Fruit fly (Drosophila melanogaster) whole organism, embryonic: Measurements from ENCODE around the gene CG14352.
A peak's percentile ranks its signal among the peaks of the same experiment; 100 is the strongest.

ENCODE experiments used
- Adf1 ChIP-seq: fragments of 200-800 bp; sonication (Bioruptor generic); IDR thresholded peaks from 2 replicates; pipeline ENCODE4 v1.3.6; 2022; ENCODE audit warnings: missing biosample characterization, missing genetic modification characterization
- Awh ChIP-seq: fragments of 200-800 bp; sonication (Bioruptor generic); IDR thresholded peaks from 2 replicates; pipeline ENCODE4, ENCODE4 v1.3.6; 2022; ENCODE audit warnings: missing biosample characterization, missing genetic modification characterization
- CG10147 ChIP-seq: fragments of 200-800 bp; sonication (Bioruptor generic); optimal IDR thresholded peaks from 2 replicates; lab custom pipeline; 2019; ENCODE audit warnings: missing biosample characterization, mild to moderate bottlenecking, missing genetic modification characterization, moderate library complexity
- CG1024 ChIP-seq: fragments of 200-800 bp; sonication (Bioruptor generic); IDR thresholded peaks from 2 replicates; pipeline ENCODE4 v1.3.6; 2022; ENCODE audit warnings: missing biosample characterization, missing genetic modification characterization
- CG13775 ChIP-seq: fragments of 200-800 bp; sonication (Bioruptor generic); optimal IDR thresholded peaks from 3 replicates; lab custom pipeline; 2017; ENCODE audit warnings: missing biosample characterization, mild to moderate bottlenecking, missing genetic modification characterization
- CG15514 ChIP-seq: fragments of 200-800 bp; sonication (Bioruptor generic); optimal IDR thresholded peaks from 3 replicates; lab custom pipeline; 2017; ENCODE audit warnings: missing biosample characterization, missing genetic modification characterization, mild to moderate bottlenecking, moderate library complexity, missing genetic modification reagents
- CG17186 ChIP-seq: fragments of 200-800 bp; sonication (Bioruptor generic); optimal IDR thresholded peaks from 3 replicates; lab custom pipeline; 2017; ENCODE audit warnings: missing biosample characterization, missing genetic modification reagents, missing genetic modification characterization
- CG17361 ChIP-seq: fragments of 200-800 bp; sonication (Bioruptor generic); IDR thresholded peaks from 3 replicates; pipeline ENCODE4 v1.3.6; 2022; ENCODE audit warnings: missing biosample characterization, missing genetic modification characterization
- CG18262 ChIP-seq: fragments of 200-800 bp; optimal IDR thresholded peaks from 3 replicates; lab custom pipeline; 2019; ENCODE audit warnings: missing biosample characterization, mild to moderate bottlenecking, missing genetic modification characterization, moderate library complexity
- CG18599 ChIP-seq: fragments of 200-800 bp; sonication (Bioruptor generic); optimal IDR thresholded peaks from 3 replicates; lab custom pipeline; 2017; ENCODE audit warnings: missing biosample characterization, missing genetic modification characterization, mild to moderate bottlenecking, moderate library complexity, missing genetic modification reagents
- CG2202 ChIP-seq: fragments of 200-800 bp; sonication (Bioruptor generic); optimal IDR thresholded peaks from 2 replicates; lab custom pipeline; 2018; ENCODE audit warnings: missing biosample characterization, mild to moderate bottlenecking, missing genetic modification characterization
- CG2712 ChIP-seq: fragments of 200-800 bp; optimal IDR thresholded peaks from 3 replicates; lab custom pipeline; 2019; ENCODE audit warnings: missing biosample characterization, mild to moderate bottlenecking, missing genetic modification characterization, moderate library complexity
- CG2875 ChIP-seq: fragments of 200-800 bp; sonication (Bioruptor generic); optimal IDR thresholded peaks from 2 replicates; lab custom pipeline; 2017; ENCODE audit warnings: missing biosample characterization, mild to moderate bottlenecking, missing genetic modification characterization, missing genetic modification reagents
- CG30403 ChIP-seq: fragments of 200-800 bp; sonication (Bioruptor generic); optimal IDR thresholded peaks from 3 replicates; lab custom pipeline; 2016; ENCODE audit warnings: missing biosample characterization, missing genetic modification characterization
- CG3065 ChIP-seq: fragments of 200-800 bp; sonication (Bioruptor generic); optimal IDR thresholded peaks from 2 replicates; lab custom pipeline; 2016; ENCODE audit warnings: missing biosample characterization, missing genetic modification characterization
- CG31224 ChIP-seq: fragments of 200-800 bp; sonication (Bioruptor generic); IDR thresholded peaks from 2 replicates; pipeline ENCODE4 v1.3.6; 2022; ENCODE audit warnings: missing biosample characterization, missing genetic modification characterization
- CG42726 ChIP-seq: fragments of 200-800 bp; sonication (Bioruptor generic); IDR thresholded peaks from 2 replicates; pipeline ENCODE4 v1.3.6; 2022; ENCODE audit warnings: missing biosample characterization, missing genetic modification characterization; ENCODE audit not compliant: partially characterized antibody
- CG4820 ChIP-seq: fragments of 200-800 bp; sonication (Bioruptor generic); optimal IDR thresholded peaks from 3 replicates; lab custom pipeline; 2016; ENCODE audit warnings: missing biosample characterization, missing genetic modification characterization
- CG6683 ChIP-seq: fragments of 200-800 bp; sonication (Bioruptor generic); optimal IDR thresholded peaks from 2 replicates; lab custom pipeline; 2017; ENCODE audit warnings: missing biosample characterization, mild to moderate bottlenecking, missing genetic modification characterization, missing genetic modification reagents
- CG6791 ChIP-seq: fragments of 200-800 bp; sonication (Bioruptor generic); IDR thresholded peaks from 3 replicates; pipeline ENCODE4 v1.3.6; 2022; ENCODE audit warnings: missing biosample characterization, missing genetic modification characterization; ENCODE audit not compliant: partially characterized antibody
- CG7372 ChIP-seq: fragments of 200-800 bp; sonication (Bioruptor generic); IDR thresholded peaks from 2 replicates; pipeline ENCODE4 v1.3.6; 2022; ENCODE audit warnings: missing biosample characterization, missing genetic modification characterization
- CG8388 ChIP-seq: fragments of 200-800 bp; sonication (Bioruptor generic); optimal IDR thresholded peaks from 2 replicates; lab custom pipeline; 2019; ENCODE audit warnings: missing biosample characterization, mild to moderate bottlenecking, missing genetic modification characterization, moderate library complexity
- CG8765 ChIP-seq: fragments of 200-800 bp; sonication (Bioruptor generic); IDR thresholded peaks from 2 replicates; pipeline ENCODE4 v1.3.6; 2022; ENCODE audit warnings: missing biosample characterization, missing genetic modification characterization
- CrebB ChIP-seq: fragments of 200-800 bp; sonication (Bioruptor generic); optimal IDR thresholded peaks from 3 replicates; lab custom pipeline; 2018; ENCODE audit warnings: missing biosample characterization, mild to moderate bottlenecking, missing genetic modification characterization
- D19B ChIP-seq: fragments of 200-800 bp; sonication (Bioruptor generic); optimal IDR thresholded peaks from 2 replicates; lab custom pipeline; 2017; ENCODE audit warnings: missing biosample characterization, mild to moderate bottlenecking, missing genetic modification characterization
- NFAT ChIP-seq: fragments of 200-800 bp; sonication (Bioruptor generic); IDR thresholded peaks from 2 replicates; pipeline ENCODE4 v1.3.6; 2022; ENCODE audit warnings: missing biosample characterization, missing genetic modification characterization
- Poxn ChIP-seq: fragments of 200-800 bp; sonication (Bioruptor generic); IDR thresholded peaks from 2 replicates; pipeline ENCODE4 v1.3.6; 2022; ENCODE audit warnings: missing biosample characterization, missing genetic modification characterization
- Ptx1 ChIP-seq: fragments of 200-800 bp; sonication (Bioruptor generic); IDR thresholded peaks from 2 replicates; pipeline ENCODE4 v1.3.6; 2022; ENCODE audit warnings: missing biosample characterization, missing genetic modification characterization
- Sin3A ChIP-seq: fragments of >200 bp; optimal IDR thresholded peaks from 2 replicates; lab custom pipeline; 2018
- Ssrp ChIP-seq: fragments of 200-800 bp; sonication (Bioruptor generic); optimal IDR thresholded peaks from 2 replicates; lab custom pipeline; 2018; ENCODE audit warnings: missing biosample characterization, mild to moderate bottlenecking, missing genetic modification characterization, moderate library complexity
- Usf ChIP-seq: fragments of 200-800 bp; sonication (Bioruptor generic); optimal IDR thresholded peaks from 2 replicates; lab custom pipeline; 2017; ENCODE audit warnings: missing genotype, missing biosample characterization, missing genetic modification characterization
- az2 ChIP-seq: fragments of 200-800 bp; sonication (Bioruptor generic); optimal IDR thresholded peaks from 3 replicates; lab custom pipeline; 2016; ENCODE audit warnings: missing biosample characterization, missing genetic modification characterization
- crp ChIP-seq, 2 experiments: fragments of 200-800 bp; sonication (Bioruptor generic); optimal IDR thresholded peaks; 2 replicates in 1 of 2; 3 replicates in 1 of 2; lab custom pipeline; 2017; ENCODE audit warnings: missing biosample characterization in 2 of 2, missing genetic modification characterization in 2 of 2, mild to moderate bottlenecking in 1 of 2, moderate library complexity in 1 of 2
- cwo ChIP-seq: fragments of 200-800 bp; sonication (Bioruptor generic); optimal IDR thresholded peaks from 3 replicates; lab custom pipeline; 2017; ENCODE audit warnings: missing biosample characterization, missing genetic modification characterization, mild to moderate bottlenecking, moderate library complexity, missing genetic modification reagents
- dm ChIP-seq: fragments of 200-800 bp; sonication (Bioruptor generic); optimal IDR thresholded peaks from 3 replicates; lab custom pipeline; 2016; ENCODE audit warnings: missing biosample characterization, missing genetic modification characterization
- ems ChIP-seq: fragments of 200-800 bp; sonication (Bioruptor generic); optimal IDR thresholded peaks from 3 replicates; lab custom pipeline; 2016; ENCODE audit warnings: missing biosample characterization, missing genetic modification characterization
- fd64A ChIP-seq: fragments of 200-800 bp; sonication (Bioruptor generic); optimal IDR thresholded peaks from 3 replicates; lab custom pipeline; 2018; ENCODE audit warnings: missing biosample characterization, mild to moderate bottlenecking, missing genetic modification characterization
- gce ChIP-seq: fragments of 200-800 bp; sonication (Bioruptor generic); IDR thresholded peaks from 3 replicates; pipeline ENCODE4 v1.3.6; 2022; ENCODE audit warnings: missing biosample characterization, missing genetic modification characterization
- gt ChIP-seq: fragments of 200-800 bp; sonication (Bioruptor generic); IDR thresholded peaks from 2 replicates; pipeline ENCODE4 v1.3.6; 2022; ENCODE audit warnings: missing biosample characterization, missing genetic modification characterization
- hb ChIP-seq: fragments of 200-800 bp; sonication (Bioruptor generic); IDR thresholded peaks from 3 replicates; pipeline ENCODE4 v1.3.6; 2022; ENCODE audit warnings: missing biosample characterization, missing genetic modification characterization; ENCODE audit not compliant: partially characterized antibody
- lov ChIP-seq, 2 experiments: fragments of 200-800 bp in 1 of 2; fragments of >200 bp in 1 of 2; sonication (Bioruptor generic) in 1 of 2; IDR thresholded peaks in 1 of 2; optimal IDR thresholded peaks in 1 of 2; 2 replicates in 1 of 2; 3 replicates in 1 of 2; pipeline versions ENCODE4 v1.3.6 to Lab custom; 2017 to 2022; ENCODE audit warnings: missing biosample characterization in 1 of 2, missing genetic modification characterization in 1 of 2
- nom ChIP-seq: fragments of 200-800 bp; sonication (Bioruptor generic); optimal IDR thresholded peaks from 2 replicates; lab custom pipeline; 2017; ENCODE audit warnings: missing biosample characterization, missing genetic modification characterization, mild to moderate bottlenecking, moderate library complexity, missing genetic modification reagents
- odd ChIP-seq: fragments of 200-800 bp; sonication (Bioruptor generic); optimal IDR thresholded peaks from 2 replicates; lab custom pipeline; 2017; ENCODE audit warnings: missing biosample characterization, mild to moderate bottlenecking, missing genetic modification characterization
- onecut ChIP-seq: fragments of 200-800 bp; sonication (Bioruptor generic); IDR thresholded peaks from 2 replicates; pipeline ENCODE4 v1.3.6; 2022; ENCODE audit warnings: missing biosample characterization, missing genetic modification characterization
- sens ChIP-seq: fragments of 200-800 bp; sonication (Bioruptor generic); peaks from one replicate; lab custom pipeline; 2016; ENCODE audit warnings: missing biosample characterization, missing genetic modification characterization
- sens-2 ChIP-seq: fragments of 200-800 bp; sonication (Bioruptor generic); IDR thresholded peaks from 2 replicates; pipeline ENCODE4 v1.3.6; 2022; ENCODE audit warnings: missing biosample characterization, missing genetic modification characterization
- sisA ChIP-seq: fragments of 200-800 bp; sonication (Bioruptor generic); IDR thresholded peaks from 2 replicates; pipeline ENCODE4 v1.3.6; 2022; ENCODE audit warnings: missing biosample characterization, missing genetic modification characterization
- slou ChIP-seq: fragments of 200-800 bp; sonication (Bioruptor generic); optimal IDR thresholded peaks from 3 replicates; lab custom pipeline; 2016; ENCODE audit warnings: missing biosample characterization, missing genetic modification characterization
- sob ChIP-seq: fragments of 200-800 bp; sonication (Bioruptor generic); IDR thresholded peaks from 2 replicates; pipeline ENCODE4 v1.3.6; 2022; ENCODE audit warnings: missing biosample characterization, missing genetic modification characterization

CG14352 gene

DNA sequence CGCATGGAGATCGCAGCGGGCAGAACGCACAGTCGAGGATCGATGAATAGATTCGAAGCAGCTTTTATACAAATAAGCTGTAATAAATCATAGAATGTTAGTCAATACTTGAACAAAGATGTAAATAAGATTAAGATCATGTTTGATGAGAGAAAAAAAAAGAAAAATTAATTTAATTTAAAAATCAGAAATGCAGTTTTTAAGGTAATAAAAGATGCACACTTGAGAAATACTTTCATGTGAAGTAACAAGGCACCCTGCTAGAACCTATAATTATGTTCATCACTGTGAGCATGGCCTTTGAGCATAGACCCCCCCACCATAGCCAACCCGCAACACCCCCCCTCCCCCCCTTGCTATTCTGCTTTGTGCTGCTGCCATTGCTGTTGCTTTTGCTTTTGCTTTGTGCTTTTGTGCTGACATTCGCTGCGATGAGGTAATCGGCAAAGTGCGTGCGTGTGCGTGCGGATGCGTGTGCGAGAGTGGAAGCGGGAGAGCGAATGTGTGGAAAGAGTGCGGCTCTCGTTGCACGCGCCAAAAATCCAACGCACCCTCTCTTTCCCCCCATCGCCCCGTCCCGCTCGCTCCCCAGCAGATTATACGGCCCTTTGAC is 32.1 kb downstream of the CG14352 start (continued):
- peak; percentile 92 for TF ChIP-seq CG31224 (GFP tag; lab: Robert Waterston, UW)
- TF ChIP-seq lov (optimal IDR thresholded peaks at IDR 0.05; lab: Kevin White, UChicago) = no peak
- peak; percentile 83; the same call in 2 of the 3 replicates for TF ChIP-seq lov (GFP tag; IDR thresholded peaks at IDR 0.05; lab: Robert Waterston, UW)
- peak; percentile 97 for TF ChIP-seq sob
- TF ChIP-seq CG18599 (GFP tag; lab: Kevin White, UChicago) = peak; percentile 98
- peak; percentile 86 for TF ChIP-seq Adf1 (GFP tag; lab: Robert Waterston, UW)
- TF ChIP-seq dm (GFP tag; lab: Kevin White, UChicago) = peak; percentile 77
- TF ChIP-seq sens = peak; percentile 98
- TF ChIP-seq CG6791 (GFP tag; lab: Robert Waterston, UW) = no peak
- TF ChIP-seq CrebB = peak; percentile 95
- TF ChIP-seq CG17186 = peak; percentile 71
- peak; percentile 88 for TF ChIP-seq ems
- TF ChIP-seq CG2202 (tag; lab: Kevin White, UChicago) = peak; percentile 82
- peak; percentile 88 for TF ChIP-seq sens-2 (GFP tag; lab: Robert Waterston, UW)
- TF ChIP-seq gt (GFP tag; lab: Robert Waterston, UW) = peak; percentile 85
- peak; percentile 78 for TF ChIP-seq fd64A
- TF ChIP-seq onecut = peak; percentile 93
- TF ChIP-seq CG2712 (tag; lab: Kevin White, UChicago) = peak; percentile 98
- TF ChIP-seq Poxn = peak; percentile 86
- peak; percentile 98 for TF ChIP-seq odd (GFP tag; lab: Kevin White, UChicago)
- TF ChIP-seq CG30403 (GFP tag; lab: Kevin White, UChicago) = peak; percentile 98
- TF ChIP-seq CG4820 (GFP tag; lab: Kevin White, UChicago) = peak; percentile 95
- no peak for TF ChIP-seq hb
- peak; percentile 93 for TF ChIP-seq CG15514 (GFP tag; lab: Kevin White, UChicago)
- TF ChIP-seq slou (GFP tag; lab: Kevin White, UChicago) = peak; percentile 95
- peak; percentile 95 for TF ChIP-seq az2 (GFP tag; lab: Kevin White, UChicago)
- peak; percentile 71 for TF ChIP-seq nom (GFP tag; lab: Kevin White, UChicago)
- TF ChIP-seq gce (GFP tag; lab: Robert Waterston, UW) = peak; percentile 87
- TF ChIP-seq CG1024 (GFP tag; lab: Robert Waterston, UW) = peak; percentile 87
- TF ChIP-seq cwo (GFP tag; lab: Kevin White, UChicago) = peak; percentile 97
- TF ChIP-seq CG42726 = 0 out of 2 replicates have a peak, but pooled peaks have one; percentile 32
- peak; percentile 93 for TF ChIP-seq CG2875 (GFP tag; lab: Kevin White, UChicago)
- TF ChIP-seq CG8388 (GFP tag; lab: Kevin White, UChicago) = peak; percentile 96
- TF ChIP-seq Usf (GFP tag; lab: Kevin White, UChicago) = peak; percentile 94
- peak; percentile 81 for TF ChIP-seq CG3065 (GFP tag; lab: Kevin White, UChicago)
- peak; percentile 98 for TF ChIP-seq CG17361 (GFP tag; lab: Robert Waterston, UW)
- peak; percentile 79; the same call in 1 of the 2 replicates for TF ChIP-seq CG8765 (GFP tag; lab: Robert Waterston, UW)
- TF ChIP-seq CG7372 (GFP tag; lab: Robert Waterston, UW) = peak; percentile 96
- peak; percentile 96 for TF ChIP-seq Ssrp (tag; lab: Kevin White, UChicago)
- TF ChIP-seq CG13775 = peak; percentile 95
- TF ChIP-seq CG18262 (tag; lab: Kevin White, UChicago) = peak; percentile 96
- peak; percentile 95 for TF ChIP-seq NFAT (GFP tag; lab: Robert Waterston, UW)
- peak; percentile 95 for TF ChIP-seq D19B
- peak; percentile 96 for TF ChIP-seq sisA
- no peak for TF ChIP-seq Sin3A
- TF ChIP-seq CG6683 (GFP tag; lab: Kevin White, UChicago) = peak; percentile 96
- peak; percentile 98 for TF ChIP-seq Ptx1 (GFP tag; lab: Robert Waterston, UW)
- TF ChIP-seq CG10147 (GFP tag; lab: Kevin White, UChicago) = peak; percentile 98
- peak in 1 of 2 experiments; percentile 71 for TF ChIP-seq crp (GFP tag; optimal IDR thresholded peaks at IDR 0.05; lab: Kevin White, UChicago)
- TF ChIP-seq Awh = peak; percentile 96
